Fruit fly (Drosophila melanogaster): ENCODE results near the gene CG8813.

The CG8813 gene

DNA sequence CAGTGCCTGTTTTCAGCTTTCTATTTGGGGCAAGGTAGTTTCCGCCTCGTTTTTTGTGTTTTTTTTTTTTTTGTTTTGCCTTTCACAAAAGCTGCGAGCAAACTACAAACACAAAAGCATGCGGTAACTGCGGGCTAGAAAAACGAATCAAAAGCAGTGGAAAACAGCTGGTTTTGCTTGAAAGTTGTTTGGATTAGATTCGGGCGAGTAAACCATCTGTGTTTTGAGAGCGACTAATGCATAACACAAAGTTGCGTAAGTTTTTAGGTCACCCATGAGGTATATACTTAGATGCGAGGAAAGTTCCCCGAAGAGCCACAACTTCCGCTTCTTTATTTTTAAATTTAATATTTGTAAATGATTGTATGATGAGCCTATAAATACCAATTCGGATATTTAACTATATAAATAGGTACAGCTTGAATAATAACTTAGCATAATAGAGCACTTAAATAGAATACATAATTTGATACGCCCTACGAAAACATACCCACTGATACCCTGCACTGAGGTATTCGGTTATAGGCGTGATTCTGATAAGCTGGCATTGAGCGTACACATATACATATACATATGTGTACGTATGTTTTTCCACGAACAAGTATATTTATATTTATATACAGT lies 3.0 kb downstream of the CG8813 start (continued):
- peak; percentile 20 for TF ChIP-seq tup (GFP tag; optimal IDR thresholded peaks at IDR 0.05)
- TF ChIP-seq maf-S (GFP tag; optimal IDR thresholded peaks at IDR 0.05) = no peak
- no peak for TF ChIP-seq amos (GFP tag; IDR thresholded peaks at IDR 0.05; ENCODE audit: partially characterized antibody)
- TF ChIP-seq gcm (GFP tag; optimal IDR thresholded peaks at IDR 0.05) = peak; percentile 24
- TF ChIP-seq Gsc (GFP tag; IDR thresholded peaks at IDR 0.05) = no peak
- TF ChIP-seq bcd (GFP tag; optimal IDR thresholded peaks at IDR 0.05) = peak; percentile 16
- TF ChIP-seq sima (GFP tag; optimal IDR thresholded peaks at IDR 0.05) = no peak
- TF ChIP-seq CG9727 (GFP tag; optimal IDR thresholded peaks at IDR 0.05) = no peak
- 0 out of 2 replicates have a peak, but pooled peaks have one; percentile 6 for TF ChIP-seq chm (GFP tag; IDR thresholded peaks at IDR 0.05)
- no peak for TF ChIP-seq CG14965 (GFP tag; optimal IDR thresholded peaks at IDR 0.05; ENCODE audit: borderline replicate concordance)
- TF ChIP-seq CG12391 (tag; optimal IDR thresholded peaks at IDR 0.05) = peak; percentile 3
- TF ChIP-seq CG7928 (GFP tag; optimal IDR thresholded peaks at IDR 0.05) = no peak
- no peak for TF ChIP-seq hbn (GFP tag; IDR thresholded peaks at IDR 0.05; ENCODE audit: partially characterized antibody)
- 0 out of 3 replicates have a peak, but pooled peaks have one; percentile 43 for TF ChIP-seq so (GFP tag; IDR thresholded peaks at IDR 0.05)
- TF ChIP-seq CG3847 (GFP tag; IDR thresholded peaks at IDR 0.05) = 0 out of 2 replicates have a peak, but pooled peaks have one; percentile 19
- no peak for TF ChIP-seq inv (GFP tag; IDR thresholded peaks at IDR 0.05; ENCODE audit: partially characterized antibody)
- peak; percentile 2 for TF ChIP-seq exex (tag; optimal IDR thresholded peaks at IDR 0.05)
- no peak for TF ChIP-seq CG33213 (GFP tag; optimal IDR thresholded peaks at IDR 0.05)
- peak; percentile 55 for TF ChIP-seq sug (tag; optimal IDR thresholded peaks at IDR 0.05)
- peak; percentile 25; the same call in 1 of the 2 replicates for TF ChIP-seq CG10366 (GFP tag; IDR thresholded peaks at IDR 0.05)
- TF ChIP-seq CG34224 (GFP tag; IDR thresholded peaks at IDR 0.05; ENCODE audit: partially characterized antibody) = no peak
- TF ChIP-seq CG11456 (GFP tag; IDR thresholded peaks at IDR 0.05) = peak; percentile 55; the same call in 1 of the 3 replicates
- no peak for TF ChIP-seq pita (GFP tag; optimal IDR thresholded peaks at IDR 0.05)
- TF ChIP-seq Pdp1 (GFP tag; optimal IDR thresholded peaks at IDR 0.05) = peak in 1 of 2 experiments; percentile 97
- peak; percentile 38; the same call in 1 of the 3 replicates for TF ChIP-seq CG34422 (GFP tag; IDR thresholded peaks at IDR 0.05)
- TF ChIP-seq CG13287 (GFP tag; IDR thresholded peaks at IDR 0.05; ENCODE audit: partially characterized antibody) = 0 out of 2 replicates have a peak, but pooled peaks have one; percentile 12
- TF ChIP-seq CG18476 (GFP tag; optimal IDR thresholded peaks at IDR 0.05) = no peak
- TF ChIP-seq NC2β (GFP tag; optimal IDR thresholded peaks at IDR 0.05) = no peak
- no peak for TF ChIP-seq CG8359 (GFP tag; optimal IDR thresholded peaks at IDR 0.05; ENCODE audit: borderline replicate concordance)
- TF ChIP-seq CG17568 (GFP tag; optimal IDR thresholded peaks at IDR 0.05) = no peak
- peak; percentile 61 for TF ChIP-seq CG10274 (GFP tag; optimal IDR thresholded peaks at IDR 0.05)
- TF ChIP-seq fd64A (GFP tag; optimal IDR thresholded peaks at IDR 0.05) = no peak
- no peak for TF ChIP-seq run (tag; optimal IDR thresholded peaks at IDR 0.05)
- peak; percentile 47 for TF ChIP-seq CG12659 (GFP tag; optimal IDR thresholded peaks at IDR 0.05)
- TF ChIP-seq toy (GFP tag; IDR thresholded peaks at IDR 0.05) = no peak
- no peak for TF ChIP-seq CG18011 (GFP tag; optimal IDR thresholded peaks at IDR 0.05)
- TF ChIP-seq CG11504 (tag; optimal IDR thresholded peaks at IDR 0.05) = peak; percentile 50
- no peak for TF ChIP-seq dan (GFP tag; IDR thresholded peaks at IDR 0.05)
- TF ChIP-seq CG2202 (tag; optimal IDR thresholded peaks at IDR 0.05) = no peak
- no peak for TF ChIP-seq CG12942 (GFP tag; optimal IDR thresholded peaks at IDR 0.05)
- no peak for TF ChIP-seq mam (GFP tag; optimal IDR thresholded peaks at IDR 0.05)
- no peak for TF ChIP-seq da (GFP tag; optimal IDR thresholded peaks at IDR 0.05)
- TF ChIP-seq NC2α (GFP tag; optimal IDR thresholded peaks at IDR 0.05) = no peak
- TF ChIP-seq gfzf (GFP tag; optimal IDR thresholded peaks at IDR 0.05) = no peak
- no peak for TF ChIP-seq CG4617 (GFP tag; optimal IDR thresholded peaks at IDR 0.05; ENCODE audit: borderline replicate concordance)
- 0 out of 2 replicates have a peak, but pooled peaks have one; percentile 13 for TF ChIP-seq gsb (GFP tag; IDR thresholded peaks at IDR 0.05)
- no peak for TF ChIP-seq hkb (optimal IDR thresholded peaks at IDR 0.05)
- TF ChIP-seq hkb (GFP tag; IDR thresholded peaks at IDR 0.05) = peak; percentile 42; the same call in 1 of the 2 replicates
